ENCODE assay signal across 4 worm cellular contexts in the genomic region with DNA sequence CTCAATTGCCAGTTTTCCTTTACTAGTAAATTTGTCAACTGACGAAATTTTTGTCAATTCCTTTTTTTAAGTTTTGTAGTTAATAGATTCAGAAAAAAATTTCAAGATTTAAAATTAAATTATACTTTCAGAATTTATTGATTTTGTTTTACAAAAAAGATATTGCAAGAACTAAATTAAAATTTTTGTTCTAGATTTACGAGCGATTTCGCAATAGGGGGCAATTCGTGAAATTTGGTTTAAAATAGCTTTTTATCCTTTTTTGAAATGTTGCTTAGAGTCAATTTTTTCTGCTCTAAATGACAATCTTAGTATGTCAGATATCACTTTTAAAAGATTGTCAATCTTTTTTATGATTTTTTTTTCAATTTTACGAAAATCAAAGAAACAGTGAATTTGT.
TF ChIP-seq lines count a peak whose summit lies in the region.

No protein-coding gene starts in this region.

TF ChIP-seq in whole organism, L1 larva, 84 proteins besides CTCF, POLR2A, EP300 and RAD21:
- TF ChIP-seq alr-1 (tag; optimal IDR thresholded peaks at IDR 0.05; lab: Kevin White, UChicago; ENCODE audit: borderline replicate concordance) (no peak), skn-1 (tag; optimal IDR thresholded peaks at IDR 0.05; lab: Kevin White, UChicago) (peak; percentile 62), zag-1 (tag; optimal IDR thresholded peaks at IDR 0.05; lab: Kevin White, UChicago) (no peak)

TF ChIP-seq in whole organism, L2 larva, 48 proteins besides CTCF, POLR2A, EP300 and RAD21:
- TF ChIP-seq mab-5 (tag; optimal IDR thresholded peaks at IDR 0.05; lab: Kevin White, UChicago) (no peak), C34F6.9 (tag; optimal IDR thresholded peaks at IDR 0.05; lab: Kevin White, UChicago) (peak; percentile 3), unc-55 (GFP tag; optimal IDR thresholded peaks at IDR 0.05; lab: Kevin White, UChicago) (peak; percentile 8), elt-1 (tag; optimal IDR thresholded peaks at IDR 0.05; lab: Kevin White, UChicago) (no peak)

TF ChIP-seq in whole organism, mixed stage, embryonic, 35 proteins besides CTCF, POLR2A, EP300 and RAD21:
- TF ChIP-seq mab-5 (tag; optimal IDR thresholded peaks at IDR 0.05; lab: Kevin White, UChicago) (no peak), lsy-2 (tag; optimal IDR thresholded peaks at IDR 0.05; lab: Kevin White, UChicago) (peak; percentile 3), drap-1 (GFP tag; optimal IDR thresholded peaks at IDR 0.05; lab: Kevin White, UChicago) (no peak), ceh-83 (GFP tag; optimal IDR thresholded peaks at IDR 0.05; lab: Kevin White, UChicago) (no peak), bed-3 (GFP tag; optimal IDR thresholded peaks at IDR 0.05; lab: Kevin White, UChicago) (no peak), ztf-11 (tag; optimal IDR thresholded peaks at IDR 0.05; lab: Kevin White, UChicago) (no peak)
TF ChIP-seq in whole organism, mixed stage, embryonic: peak in this region for 1.

TF ChIP-seq in whole organism, young adult, 124 proteins besides CTCF, POLR2A, EP300 and RAD21:
- TF ChIP-seq let-607 (tag; optimal IDR thresholded peaks at IDR 0.05; lab: Kevin White, UChicago), result no peak
- peak; percentile 63; the same call in 1 of the 2 replicates for TF ChIP-seq cebp-1 (GFP tag; IDR thresholded peaks at IDR 0.05; lab: Robert Waterston, UW)
- peak; percentile 95 for TF ChIP-seq cebp-1 (tag; optimal IDR thresholded peaks at IDR 0.05; lab: Kevin White, UChicago)
